Worm (Caenorhabditis elegans): ENCODE data around the gene Y53F4B.26.

ce11 chrII:15157880-15158279, 17.1 kb upstream of the Y53F4B.26 start, which contains the start of gene ptr-20:
- no peak for TF ChIP-seq elt-3 (tag; optimal IDR thresholded peaks at IDR 0.05)
- TF ChIP-seq snpc-4 (tag; optimal IDR thresholded peaks at IDR 0.05), result no peak

All from whole organism, mixed stage, embryonic.